Worm (Caenorhabditis elegans): ENCODE data around the gene rpl-35.

rpl-35 gene

DNA sequence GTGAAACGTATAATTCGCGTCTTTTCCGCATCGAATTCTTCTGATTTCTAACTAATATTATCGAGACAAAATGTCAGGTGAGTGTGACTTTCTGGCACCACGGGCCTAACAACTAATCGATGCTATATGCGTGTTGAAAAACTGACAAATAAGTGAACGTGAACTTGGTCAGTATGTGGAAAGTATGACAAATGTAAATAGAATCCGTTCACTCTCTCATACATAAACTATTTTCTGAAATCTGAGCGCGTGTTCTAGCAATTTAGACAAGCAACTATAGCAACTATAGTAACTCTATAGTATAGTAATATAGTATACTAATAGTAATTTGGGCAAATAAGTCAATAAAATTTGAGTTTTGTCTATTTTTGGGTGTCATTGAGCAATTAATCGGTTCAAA lies 37.4 kb downstream of the rpl-35 start:
- TF ChIP-seq ces-1 (GFP tag; optimal IDR thresholded peaks at IDR 0.05) (no peak), ceh-83 (GFP tag; optimal IDR thresholded peaks at IDR 0.05) (no peak), mep-1 (tag; optimal IDR thresholded peaks at IDR 0.05) (no peak), sem-2 (GFP tag; optimal IDR thresholded peaks at IDR 0.05) (no peak), M03D4.4 (tag; optimal IDR thresholded peaks at IDR 0.05) (no peak), snpc-4 (tag; optimal IDR thresholded peaks at IDR 0.05) (no peak), elt-1 (tag; optimal IDR thresholded peaks at IDR 0.05; ENCODE audit: borderline replicate concordance, insufficient read depth) (no peak), tbx-8 (GFP tag; optimal IDR thresholded peaks at IDR 0.05) (no peak)

DNA sequence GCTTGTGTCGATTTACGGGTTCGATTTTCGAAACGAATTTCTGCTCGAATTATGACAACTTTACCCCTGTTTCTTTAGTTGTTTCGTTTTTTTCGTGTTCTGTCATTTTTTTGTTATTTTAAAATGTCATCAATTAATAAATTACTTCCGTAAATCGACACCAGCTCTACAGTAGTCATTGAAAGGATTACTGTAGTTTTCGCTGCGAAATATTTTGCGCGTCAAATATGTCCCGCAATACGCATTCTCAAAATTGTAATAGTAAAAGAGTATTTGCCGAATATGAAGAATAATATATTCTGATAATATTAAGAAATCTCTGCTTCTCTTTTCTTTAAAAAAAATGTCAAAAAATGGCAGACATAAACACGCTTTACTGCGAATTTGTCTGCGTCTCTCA lies 38.3 kb downstream of the rpl-35 start:
- no peak for TF ChIP-seq ham-2 (GFP tag; optimal IDR thresholded peaks at IDR 0.05)
- TF ChIP-seq mls-2 (tag; optimal IDR thresholded peaks at IDR 0.05) = no peak
- no peak for TF ChIP-seq nhr-28 (tag; optimal IDR thresholded peaks at IDR 0.05)
- no peak for TF ChIP-seq mab-5 (tag; optimal IDR thresholded peaks at IDR 0.05)
- no peak for TF ChIP-seq mep-1 (tag; optimal IDR thresholded peaks at IDR 0.05)
- TF ChIP-seq nhr-76 (tag; optimal IDR thresholded peaks at IDR 0.05) = no peak

ce11 chrIII:7894724-7895123 lies 39.8 kb downstream of the rpl-35 start, which contains the start of gene ZK688.4:
Gene ZK688.4, plus strand, starts transcription at chrIII:7895024.
- no peak for TF ChIP-seq sptf-1 (tag; optimal IDR thresholded peaks at IDR 0.05)
- no peak for TF ChIP-seq lsy-2 (tag; optimal IDR thresholded peaks at IDR 0.05)
- no peak for TF ChIP-seq tbx-8 (GFP tag; optimal IDR thresholded peaks at IDR 0.05)
- TF ChIP-seq blmp-1 (tag; optimal IDR thresholded peaks at IDR 0.05) = no peak
- TF ChIP-seq bed-3 (GFP tag; optimal IDR thresholded peaks at IDR 0.05) = no peak
- TF ChIP-seq mep-1 (tag; optimal IDR thresholded peaks at IDR 0.05) = no peak
- TF ChIP-seq flh-1 (GFP tag; optimal IDR thresholded peaks at IDR 0.05) = no peak
- TF ChIP-seq unc-120 (tag; optimal IDR thresholded peaks at IDR 0.05; ENCODE audit: poor library complexity, severe bottlenecking) = no peak
- no peak for TF ChIP-seq unc-39 (tag; optimal IDR thresholded peaks at IDR 0.05)
- TF ChIP-seq nhr-2 (tag; optimal IDR thresholded peaks at IDR 0.05) = no peak
- TF ChIP-seq ham-2 (GFP tag; optimal IDR thresholded peaks at IDR 0.05) = no peak
- TF ChIP-seq pha-4 (tag; optimal IDR thresholded peaks at IDR 0.05) = no peak
- TF ChIP-seq elt-1 (tag; optimal IDR thresholded peaks at IDR 0.05; ENCODE audit: borderline replicate concordance, insufficient read depth) = no peak
- TF ChIP-seq hlh-1 (tag; optimal IDR thresholded peaks at IDR 0.05) = no peak

DNA sequence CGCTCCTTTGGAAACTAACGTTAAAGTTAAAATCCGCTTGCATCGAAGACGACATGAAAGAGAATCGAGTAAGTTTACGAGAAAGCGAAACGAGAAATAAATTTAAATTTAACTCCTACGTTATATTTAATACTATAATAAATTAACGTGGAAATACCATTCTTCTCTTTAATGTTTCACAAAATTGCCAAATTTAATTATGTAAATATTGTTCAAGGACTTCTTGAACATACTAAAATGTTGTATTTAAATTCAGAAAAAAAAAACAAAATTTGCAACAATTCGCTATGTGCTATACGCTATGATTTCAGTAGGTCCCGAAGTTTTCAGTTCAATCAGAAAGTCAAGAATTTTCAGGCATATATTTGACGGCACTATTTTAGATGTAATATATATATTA lies 42.0 kb downstream of the rpl-35 start, which contains the start of gene ZK688.10:
Gene ZK688.10 (minus strand): TSS at position 101 of the 400 bp plus-strand sequence.
- TF ChIP-seq ceh-39 (tag; optimal IDR thresholded peaks at IDR 0.05) (no peak), zip-8 (tag; optimal IDR thresholded peaks at IDR 0.05) (no peak), ceh-43 (GFP tag; optimal IDR thresholded peaks at IDR 0.05) (no peak), mep-1 (tag; optimal IDR thresholded peaks at IDR 0.05) (no peak), blmp-1 (tag; optimal IDR thresholded peaks at IDR 0.05) (no peak), lsy-2 (tag; optimal IDR thresholded peaks at IDR 0.05) (no peak), nhr-12 (tag; optimal IDR thresholded peaks at IDR 0.05) (no peak), lin-13 (tag; optimal IDR thresholded peaks at IDR 0.05) (no peak), mls-2 (tag; optimal IDR thresholded peaks at IDR 0.05) (no peak), elt-1 (tag; optimal IDR thresholded peaks at IDR 0.05; ENCODE audit: borderline replicate concordance, insufficient read depth) (no peak), flh-1 (GFP tag; optimal IDR thresholded peaks at IDR 0.05) (no peak), lin-32 (GFP tag; optimal IDR thresholded peaks at IDR 0.05) (no peak), nhr-2 (tag; optimal IDR thresholded peaks at IDR 0.05) (no peak), snpc-4 (tag; optimal IDR thresholded peaks at IDR 0.05) (no peak), elt-3 (tag; optimal IDR thresholded peaks at IDR 0.05) (no peak), cnd-1 (tag; optimal IDR thresholded peaks at IDR 0.05) (no peak), nhr-28 (tag; optimal IDR thresholded peaks at IDR 0.05) (no peak), mab-5 (tag; optimal IDR thresholded peaks at IDR 0.05) (no peak)

DNA sequence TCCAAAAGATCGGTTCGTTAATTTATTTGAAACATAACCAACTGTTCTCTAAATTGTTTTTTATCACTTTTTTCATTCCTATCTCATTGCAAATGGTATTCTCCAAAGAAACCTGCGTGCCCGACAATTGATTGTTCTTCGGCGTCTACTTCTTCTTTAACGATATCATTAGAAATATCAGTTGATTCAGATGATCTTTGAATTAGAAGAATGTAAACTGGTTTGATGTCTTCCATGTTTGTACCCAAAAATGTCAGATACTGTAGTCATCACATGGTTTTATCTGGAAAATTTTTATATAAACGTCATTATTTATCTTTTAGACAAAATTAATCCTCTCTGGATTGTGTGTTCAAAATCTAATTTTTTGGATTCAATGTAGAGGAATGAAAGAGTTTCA lies 42.8 kb downstream of the rpl-35 start:
- no peak for TF ChIP-seq pha-4 (tag; optimal IDR thresholded peaks at IDR 0.05)
- no peak for TF ChIP-seq bed-3 (GFP tag; optimal IDR thresholded peaks at IDR 0.05)
- no peak for TF ChIP-seq nhr-2 (tag; optimal IDR thresholded peaks at IDR 0.05)
- no peak for TF ChIP-seq lsy-2 (tag; optimal IDR thresholded peaks at IDR 0.05)
- TF ChIP-seq ztf-11 (tag; optimal IDR thresholded peaks at IDR 0.05) = no peak
- no peak for TF ChIP-seq unc-62 (GFP tag; optimal IDR thresholded peaks at IDR 0.05)
- TF ChIP-seq mab-5 (tag; optimal IDR thresholded peaks at IDR 0.05) = no peak
